Fruit fly (Drosophila melanogaster) whole organism, wandering third instar larva: Measurements from ENCODE around the gene CG4629.
A peak's percentile ranks its signal among the peaks of the same experiment; 100 is the strongest.

Source experiments
- Abd-B ChIP-seq: fragments of >200 bp; optimal IDR thresholded peaks from 2 replicates; lab custom pipeline; 2017; ENCODE audit warnings: missing biosample characterization, missing genetic modification characterization
- CG32264 ChIP-seq: fragments of 200-800 bp; sonication (Bioruptor generic); optimal IDR thresholded peaks from 2 replicates; lab custom pipeline; 2016; ENCODE audit warnings: missing biosample characterization, missing genetic modification characterization
- CrebA ChIP-seq: fragments of 200-800 bp; sonication (Bioruptor generic); optimal IDR thresholded peaks from 2 replicates; lab custom pipeline; 2016; ENCODE audit warnings: missing biosample characterization, mild to moderate bottlenecking, missing genetic modification characterization, borderline replicate concordance
- Dfd ChIP-seq: fragments of >200 bp; optimal IDR thresholded peaks from 2 replicates; lab custom pipeline; 2017; ENCODE audit warnings: missing biosample characterization, missing genetic modification characterization
- Dif ChIP-seq: fragments of 200-275, 200-300 bp; sonication (Bioruptor generic); optimal IDR thresholded peaks from 2 replicates; lab custom pipeline; 2018; ENCODE audit warnings: missing biosample characterization, missing genetic modification characterization; ENCODE audit not compliant: partially characterized antibody
- GATAd ChIP-seq: sonication (Bioruptor generic); optimal IDR thresholded peaks from 2 replicates; lab custom pipeline; 2016; ENCODE audit warnings: missing biosample characterization, missing genetic modification characterization
- HLH106 ChIP-seq: fragments of 200-800 bp; optimal IDR thresholded peaks from 3 replicates; lab custom pipeline; 2019; ENCODE audit warnings: missing biosample characterization, mild to moderate bottlenecking, missing genetic modification characterization, moderate library complexity
- Hnf4 ChIP-seq: fragments of 200-800 bp; sonication (Bioruptor generic); optimal IDR thresholded peaks from 2 replicates; lab custom pipeline; 2016; ENCODE audit warnings: missing biosample characterization, mild to moderate bottlenecking, missing genetic modification characterization
- Hr78 ChIP-seq: fragments of >200 bp; optimal IDR thresholded peaks from 2 replicates; lab custom pipeline; 2017; ENCODE audit warnings: missing biosample characterization, missing genetic modification characterization
- Hr83 ChIP-seq: fragments of 200-300 bp; sonication (Bioruptor generic); optimal IDR thresholded peaks from 2 replicates; lab custom pipeline; 2016; ENCODE audit warnings: missing biosample characterization, mild to moderate bottlenecking, missing genetic modification characterization, moderate library complexity; ENCODE audit not compliant: poor library complexity, severe bottlenecking
- Jra ChIP-seq: sonication (Bioruptor generic); optimal IDR thresholded peaks from 2 replicates; lab custom pipeline; 2016; ENCODE audit warnings: missing biosample characterization, missing genetic modification characterization
- Mio ChIP-seq: sonication (Bioruptor generic); optimal IDR thresholded peaks from 2 replicates; lab custom pipeline; 2016; ENCODE audit warnings: missing biosample characterization, missing genetic modification characterization
- Myc ChIP-seq: fragments of >200 bp; optimal IDR thresholded peaks from 2 replicates; lab custom pipeline; 2017
- N ChIP-seq: fragments of >200 bp; optimal IDR thresholded peaks from 2 replicates; lab custom pipeline; 2018; ENCODE audit warnings: missing biosample characterization, missing external identifiers, missing genetic modification characterization
- OdsH ChIP-seq: fragments of 200-800 bp; sonication (Bioruptor generic); optimal IDR thresholded peaks from 2 replicates; lab custom pipeline; 2016; ENCODE audit warnings: missing biosample characterization, mild to moderate bottlenecking, missing genetic modification characterization
- Rel ChIP-seq, 2 experiments: fragments of 200-800 bp; sonication (Bioruptor generic) in 1 of 2; optimal IDR thresholded peaks; 2 replicates in 1 of 2; 3 replicates in 1 of 2; lab custom pipeline; 2016 to 2019; ENCODE audit warnings: mild to moderate bottlenecking in 2 of 2, missing biosample characterization in 2 of 2, missing genetic modification characterization in 2 of 2, moderate library complexity in 1 of 2
- Sp1 ChIP-seq: fragments of 200-800 bp; sonication (Bioruptor generic); optimal IDR thresholded peaks from 3 replicates; lab custom pipeline; 2019; ENCODE audit warnings: missing biosample characterization, mild to moderate bottlenecking, missing genetic modification characterization, moderate library complexity
- Vsx2 ChIP-seq: fragments of 200-300, 225-300 bp; sonication (Bioruptor generic); optimal IDR thresholded peaks from 2 replicates; lab custom pipeline; 2018; ENCODE audit warnings: missing biosample characterization, missing genetic modification characterization; ENCODE audit not compliant: partially characterized antibody
- br ChIP-seq: fragments of 200-800 bp; sonication (Bioruptor generic); optimal IDR thresholded peaks from 2 replicates; lab custom pipeline; 2016; ENCODE audit warnings: missing biosample characterization, missing genetic modification characterization
- brk ChIP-seq: fragments of 200-800 bp; sonication (Bioruptor generic); optimal IDR thresholded peaks from 2 replicates; lab custom pipeline; 2016; ENCODE audit warnings: missing biosample characterization, mild to moderate bottlenecking, missing genetic modification characterization
- dl ChIP-seq, 2 experiments: fragments of 175-275, 200-275 bp in 1 of 2; fragments of 200-275 bp in 1 of 2; sonication (Bioruptor generic); optimal IDR thresholded peaks; lab custom pipeline; 2018; ENCODE audit warnings: mild to moderate bottlenecking in 2 of 2, missing biosample characterization in 2 of 2, missing genetic modification characterization in 2 of 2, moderate library complexity in 2 of 2; ENCODE audit not compliant: partially characterized antibody in 2 of 2, insufficient read depth in 1 of 2
- dmrt93B ChIP-seq: fragments of 200-800 bp; sonication (Bioruptor generic); optimal IDR thresholded peaks from 2 replicates; lab custom pipeline; 2018; ENCODE audit warnings: missing biosample characterization, mild to moderate bottlenecking, missing genetic modification characterization
- dsf ChIP-seq: sonication (Bioruptor generic); optimal IDR thresholded peaks from 2 replicates; lab custom pipeline; 2016; ENCODE audit warnings: missing biosample characterization, missing genetic modification characterization, borderline replicate concordance
- ey ChIP-seq: fragments of 200-800 bp; sonication (Bioruptor generic); optimal IDR thresholded peaks from 2 replicates; lab custom pipeline; 2016; ENCODE audit warnings: missing biosample characterization, missing genetic modification characterization
- foxo ChIP-seq, 2 experiments: fragments of 200-800 bp; sonication (Bioruptor generic); optimal IDR thresholded peaks; 2 replicates in 1 of 2; 3 replicates in 1 of 2; lab custom pipeline; 2016 to 2017; ENCODE audit warnings: missing biosample characterization in 2 of 2, missing genetic modification characterization in 2 of 2
- fru ChIP-seq: fragments of 200-800 bp; sonication (Bioruptor generic); optimal IDR thresholded peaks from 3 replicates; lab custom pipeline; 2016; ENCODE audit warnings: missing biosample characterization, mild to moderate bottlenecking, missing genetic modification characterization
- h ChIP-seq: fragments of 200-800 bp; sonication (Bioruptor generic); optimal IDR thresholded peaks from 3 replicates; lab custom pipeline; 2016; ENCODE audit warnings: missing biosample characterization, mild to moderate bottlenecking, missing genetic modification characterization
- jim ChIP-seq: fragments of 175-275, 200-325 bp; sonication (Bioruptor generic); optimal IDR thresholded peaks from 2 replicates; lab custom pipeline; 2016; ENCODE audit warnings: missing biosample characterization, mild to moderate bottlenecking, missing genetic modification characterization
- lola ChIP-seq: fragments of >200 bp; optimal IDR thresholded peaks from 2 replicates; lab custom pipeline; 2017; ENCODE audit warnings: missing biosample characterization, missing genetic modification characterization
- pan ChIP-seq: fragments of >200 bp; optimal IDR thresholded peaks from 2 replicates; lab custom pipeline; 2017
- psq ChIP-seq: fragments of 200-800 bp; sonication (Bioruptor generic); optimal IDR thresholded peaks from 3 replicates; lab custom pipeline; 2017; ENCODE audit warnings: missing biosample characterization, mild to moderate bottlenecking, missing genetic modification characterization, moderate library complexity
- rgr ChIP-seq: fragments of 200-800 bp; sonication (Bioruptor generic); optimal IDR thresholded peaks from 3 replicates; lab custom pipeline; 2016; ENCODE audit warnings: missing biosample characterization, mild to moderate bottlenecking, missing genetic modification characterization
- sage ChIP-seq: fragments of 200-800 bp; sonication (Bioruptor generic); optimal IDR thresholded peaks from 2 replicates; lab custom pipeline; 2016; ENCODE audit warnings: missing biosample characterization, mild to moderate bottlenecking, missing genetic modification characterization
- sv ChIP-seq: fragments of 200-800 bp; sonication (Bioruptor generic); optimal IDR thresholded peaks from 3 replicates; lab custom pipeline; 2016; ENCODE audit warnings: missing biosample characterization, missing genetic modification characterization
- tai ChIP-seq: sonication (Bioruptor generic); optimal IDR thresholded peaks from 2 replicates; lab custom pipeline; 2016; ENCODE audit warnings: missing biosample characterization, missing genetic modification characterization
- usp ChIP-seq: fragments of >200 bp; optimal IDR thresholded peaks from 2 replicates; lab custom pipeline; 2017; ENCODE audit warnings: missing biosample characterization, missing genetic modification characterization
- woc ChIP-seq: sonication (Bioruptor generic); optimal IDR thresholded peaks from 2 replicates; lab custom pipeline; 2016; ENCODE audit warnings: missing biosample characterization, mild to moderate bottlenecking, missing genetic modification characterization

Gene CG4629

dm6 chr2L:1075753-1076152, 26.6 kb downstream of the CG4629 start:
- TF ChIP-seq foxo (GFP tag; optimal IDR thresholded peaks at IDR 0.05; lab: Kevin White, UChicago): peak in 1 of 2 experiments; percentile 73
- no peak for TF ChIP-seq GATAd (GFP tag; lab: Kevin White, UChicago)
- TF ChIP-seq sv (GFP tag; lab: Kevin White, UChicago): peak; percentile 76
- TF ChIP-seq ey (GFP tag; lab: Kevin White, UChicago): peak; percentile 53
- no peak for TF ChIP-seq Rel (GFP tag; optimal IDR thresholded peaks at IDR 0.05; lab: Kevin White, UChicago)
- no peak for TF ChIP-seq Rel (tag; optimal IDR thresholded peaks at IDR 0.05; lab: Kevin White, UChicago)
- no peak for TF ChIP-seq Vsx2
- no peak for TF ChIP-seq N
- no peak for TF ChIP-seq Mio
- TF ChIP-seq Myc (lab: Kevin White, UChicago): no peak
- TF ChIP-seq usp (GFP tag; lab: Kevin White, UChicago): no peak
- no peak for TF ChIP-seq dl (GFP tag; optimal IDR thresholded peaks at IDR 0.05; lab: Kevin White, UChicago; ENCODE audit: insufficient read depth in 1 of 2, partially characterized antibody in 2 of 2)
- peak; percentile 49 for TF ChIP-seq br (GFP tag; lab: Kevin White, UChicago)
- TF ChIP-seq woc (GFP tag; lab: Kevin White, UChicago): no peak
- TF ChIP-seq pan: no peak
- no peak for TF ChIP-seq CG32264 (GFP tag; lab: Kevin White, UChicago)
- TF ChIP-seq h (GFP tag; lab: Kevin White, UChicago): peak; percentile 59
- peak; percentile 30 for TF ChIP-seq OdsH (GFP tag; lab: Kevin White, UChicago)
- TF ChIP-seq dsf: no peak
- TF ChIP-seq CrebA (GFP tag; lab: Kevin White, UChicago): no peak
- no peak for TF ChIP-seq Hr83 (GFP tag; lab: Kevin White, UChicago)
- TF ChIP-seq rgr (GFP tag; lab: Kevin White, UChicago): peak; percentile 50
- TF ChIP-seq sage: no peak
- peak; percentile 49 for TF ChIP-seq fru (GFP tag; lab: Kevin White, UChicago)
- peak; percentile 25 for TF ChIP-seq psq (GFP tag; lab: Kevin White, UChicago)
- TF ChIP-seq Hr78 (GFP tag; lab: Kevin White, UChicago): no peak
- no peak for TF ChIP-seq Abd-B (GFP tag; lab: Kevin White, UChicago)
- no peak for TF ChIP-seq lola (GFP tag; lab: Kevin White, UChicago)
- no peak for TF ChIP-seq jim
- TF ChIP-seq Dfd: no peak
- peak; percentile 8 for TF ChIP-seq Sp1 (GFP tag; lab: Kevin White, UChicago)
- peak; percentile 30 for TF ChIP-seq HLH106 (tag; lab: Kevin White, UChicago)
- no peak for TF ChIP-seq dmrt93B
- TF ChIP-seq tai (GFP tag; lab: Kevin White, UChicago): no peak
- TF ChIP-seq Hnf4 (GFP tag; lab: Kevin White, UChicago): no peak
- TF ChIP-seq brk (GFP tag; lab: Kevin White, UChicago): no peak
- no peak for TF ChIP-seq Dif (GFP tag; lab: Kevin White, UChicago)

dm6 chr2L:1074180-1074864, 28.0 kb downstream of the CG4629 start:
- TF ChIP-seq dl (GFP tag; optimal IDR thresholded peaks at IDR 0.05; lab: Kevin White, UChicago; ENCODE audit: insufficient read depth in 1 of 2, partially characterized antibody in 2 of 2) (no peak), dmrt93B (no peak), br (GFP tag; lab: Kevin White, UChicago) (no peak), Mio (no peak), Jra (GFP tag; lab: Kevin White, UChicago) (no peak), Dfd (no peak), usp (GFP tag; lab: Kevin White, UChicago) (no peak), Hr78 (GFP tag; lab: Kevin White, UChicago) (no peak), jim (no peak), Hr83 (GFP tag; lab: Kevin White, UChicago) (no peak), h (GFP tag; lab: Kevin White, UChicago) (peak; percentile 1), sv (GFP tag; lab: Kevin White, UChicago) (peak; percentile 34), Abd-B (GFP tag; lab: Kevin White, UChicago) (no peak), psq (GFP tag; lab: Kevin White, UChicago) (peak; percentile 7), Dif (GFP tag; lab: Kevin White, UChicago) (no peak), Rel (GFP tag; optimal IDR thresholded peaks at IDR 0.05; lab: Kevin White, UChicago) (no peak), Rel (tag; optimal IDR thresholded peaks at IDR 0.05; lab: Kevin White, UChicago) (no peak), brk (GFP tag; lab: Kevin White, UChicago) (no peak), foxo (GFP tag; optimal IDR thresholded peaks at IDR 0.05; lab: Kevin White, UChicago) (peak in 1 of 2 experiments; percentile 15), Hnf4 (GFP tag; lab: Kevin White, UChicago) (no peak), HLH106 (tag; lab: Kevin White, UChicago) (no peak), N (no peak), rgr (GFP tag; lab: Kevin White, UChicago) (peak; percentile 31), Vsx2 (no peak)
- TF ChIP-seq, all 38 proteins: peak for 5
